Fruit fly (Drosophila melanogaster): ENCODE measurements around the gene CG7884.
A peak's percentile ranks its signal among the peaks of the same experiment; 100 is the strongest.

CG7884 gene

dm6 chrX:19268484-19269068, 48.2 kb downstream of the CG7884 start, which contains the start of gene CG8010 (continued):
- TF ChIP-seq schlank (tag; optimal IDR thresholded peaks at IDR 0.05) (no peak), CG12391 (tag; optimal IDR thresholded peaks at IDR 0.05) (peak; percentile 17), Sry-δ (GFP tag; optimal IDR thresholded peaks at IDR 0.05) (peak; percentile 54), CG15269 (tag; optimal IDR thresholded peaks at IDR 0.05) (no peak), cg (GFP tag; optimal IDR thresholded peaks at IDR 0.05) (no peak), CG9215 (GFP tag; IDR thresholded peaks at IDR 0.05) (no peak), Med (GFP tag) (peak; percentile 80), CG11560 (tag; IDR thresholded peaks at IDR 0.05) (no peak), CG4854 (GFP tag; optimal IDR thresholded peaks at IDR 0.05) (no peak), yki (optimal IDR thresholded peaks at IDR 0.05) (no peak), CG12236 (GFP tag; optimal IDR thresholded peaks at IDR 0.05) (no peak), CG18619 (GFP tag; optimal IDR thresholded peaks at IDR 0.05) (no peak), sim (GFP tag; IDR thresholded peaks at IDR 0.05) (no peak), CG11695 (GFP tag; IDR thresholded peaks at IDR 0.05) (no peak), repo (GFP tag; optimal IDR thresholded peaks at IDR 0.05) (no peak), Bteb2 (GFP tag; optimal IDR thresholded peaks at IDR 0.05) (no peak), wor (GFP tag; IDR thresholded peaks at IDR 0.05) (no peak), CG30403 (GFP tag; optimal IDR thresholded peaks at IDR 0.05) (peak; percentile 25), Sox102F (GFP tag; optimal IDR thresholded peaks at IDR 0.05) (no peak), unc-4 (GFP tag; IDR thresholded peaks at IDR 0.05; ENCODE audit: partially characterized antibody) (peak; percentile 47; the same call in 1 of the 2 replicates), ind (GFP tag; optimal IDR thresholded peaks at IDR 0.05) (no peak), D19B (GFP tag; optimal IDR thresholded peaks at IDR 0.05) (no peak), maf-S (GFP tag; optimal IDR thresholded peaks at IDR 0.05) (no peak), gfzf (GFP tag; optimal IDR thresholded peaks at IDR 0.05) (peak; percentile 35), CG5953 (GFP tag; IDR thresholded peaks at IDR 0.05) (no peak), CG17361 (GFP tag; IDR thresholded peaks at IDR 0.05) (no peak), al (GFP tag; IDR thresholded peaks at IDR 0.05) (no peak), gcm (GFP tag; optimal IDR thresholded peaks at IDR 0.05) (no peak), CG15696 (tag; optimal IDR thresholded peaks at IDR 0.05) (no peak), Jarid2 (GFP tag; optimal IDR thresholded peaks at IDR 0.05) (no peak), CG11093 (GFP tag; IDR thresholded peaks at IDR 0.05) (no peak), ac (GFP tag; optimal IDR thresholded peaks at IDR 0.05) (no peak), mld (GFP tag; IDR thresholded peaks at IDR 0.05; ENCODE audit: partially characterized antibody) (no peak), CG31224 (GFP tag; IDR thresholded peaks at IDR 0.05) (no peak), Ptx1 (GFP tag; IDR thresholded peaks at IDR 0.05) (peak; percentile 33; the same call in 1 of the 2 replicates), CG6175 (GFP tag; IDR thresholded peaks at IDR 0.05) (no peak), pho (GFP tag; optimal IDR thresholded peaks at IDR 0.05) (no peak), Dad (GFP tag; optimal IDR thresholded peaks at IDR 0.05) (no peak), bab2 (GFP tag; optimal IDR thresholded peaks at IDR 0.05) (no peak), wdn (GFP tag; IDR thresholded peaks at IDR 0.05) (no peak; the same call in 1 of the 2 replicates), CG2129 (GFP tag; IDR thresholded peaks at IDR 0.05; ENCODE audit: partially characterized antibody) (no peak), Scr (GFP tag; IDR thresholded peaks at IDR 0.05; ENCODE audit: partially characterized antibody) (peak; percentile 41), tna (GFP tag; IDR thresholded peaks at IDR 0.05; ENCODE audit: partially characterized antibody) (no peak), btn (GFP tag; optimal IDR thresholded peaks at IDR 0.05) (no peak)

Measured in whole organism, embryonic.